Fruit fly (Drosophila melanogaster) whole organism, prepupa: ENCODE results near the gene CG6661.

ENCODE experiments used
- Blimp-1 ChIP-seq: fragments of 200-800 bp; sonication (Bioruptor generic); optimal IDR thresholded peaks from 3 replicates; lab custom pipeline; 2017; ENCODE audit warnings: missing biosample characterization, missing genetic modification characterization, mild to moderate bottlenecking, moderate library complexity, missing genetic modification reagents
- CG16779 ChIP-seq: fragments of 200-800 bp; sonication (Bioruptor generic); optimal IDR thresholded peaks from 3 replicates; lab custom pipeline; 2017; ENCODE audit warnings: missing biosample characterization, mild to moderate bottlenecking, missing genetic modification characterization
- CG32006 ChIP-seq: fragments of 200-800 bp; sonication (Bioruptor generic); optimal IDR thresholded peaks from 3 replicates; lab custom pipeline; 2017; ENCODE audit warnings: missing biosample characterization, mild to moderate bottlenecking, missing genetic modification characterization
- CG6163 ChIP-seq: fragments of 200-800 bp; sonication (Bioruptor generic); IDR thresholded peaks from 3 replicates; pipeline ENCODE4 v1.3.6; 2022; ENCODE audit warnings: missing biosample characterization, missing genetic modification characterization
- CG6854 ChIP-seq: fragments of 200-800 bp; sonication (Bioruptor generic); optimal IDR thresholded peaks from 2 replicates; lab custom pipeline; 2017; ENCODE audit warnings: missing biosample characterization, mild to moderate bottlenecking, missing genetic modification characterization
- CG7368 ChIP-seq: fragments of 200-800 bp; sonication (Bioruptor generic); optimal IDR thresholded peaks from 3 replicates; lab custom pipeline; 2016; ENCODE audit warnings: missing biosample characterization, missing genetic modification characterization
- Ets21C ChIP-seq: fragments of 200-800 bp; sonication (Bioruptor generic); optimal IDR thresholded peaks from 3 replicates; lab custom pipeline; 2016; ENCODE audit warnings: missing biosample characterization, missing genetic modification characterization
- Ets96B ChIP-seq: fragments of 200-800 bp; optimal IDR thresholded peaks from 2 replicates; lab custom pipeline; 2019; ENCODE audit warnings: missing biosample characterization, mild to moderate bottlenecking, missing genetic modification characterization, moderate library complexity
- Gug ChIP-seq: fragments of 200-800 bp; sonication (Bioruptor generic); IDR thresholded peaks from 2 replicates; pipeline ENCODE4 v1.3.6; 2022; ENCODE audit warnings: missing biosample characterization, missing genetic modification characterization
- Met ChIP-seq: fragments of 200-800 bp; sonication (Bioruptor generic); optimal IDR thresholded peaks from 3 replicates; lab custom pipeline; 2016; ENCODE audit warnings: missing biosample characterization, missing genetic modification characterization
- fkh ChIP-seq: fragments of 200-800 bp; sonication (Bioruptor generic); optimal IDR thresholded peaks from 3 replicates; lab custom pipeline; 2017; ENCODE audit warnings: missing biosample characterization, mild to moderate bottlenecking, missing genetic modification characterization, moderate library complexity
- vri ChIP-seq: fragments of 200-800 bp; sonication (Bioruptor generic); optimal IDR thresholded peaks from 3 replicates; lab custom pipeline; 2016; ENCODE audit warnings: missing biosample characterization, mild to moderate bottlenecking, missing genetic modification characterization

- 0 out of 3 replicates have a peak, but pooled peaks have one; percentile 8 for TF ChIP-seq CG6163 (GFP tag; lab: Robert Waterston, UW)
- TF ChIP-seq Ets96B (tag; lab: Kevin White, UChicago), result no peak
- TF ChIP-seq Blimp-1 (GFP tag; lab: Kevin White, UChicago), result no peak
- no peak for TF ChIP-seq vri (GFP tag; lab: Kevin White, UChicago)
- TF ChIP-seq fkh (GFP tag; lab: Kevin White, UChicago), result peak; percentile 56
- no peak for TF ChIP-seq CG32006 (GFP tag; lab: Kevin White, UChicago)
- no peak for TF ChIP-seq Met (GFP tag; lab: Kevin White, UChicago)
- no peak for TF ChIP-seq Gug (GFP tag; lab: Robert Waterston, UW)
- no peak for TF ChIP-seq Ets21C (GFP tag; lab: Kevin White, UChicago)
- peak; percentile 45 for TF ChIP-seq CG6854
- no peak for TF ChIP-seq CG16779
- no peak for TF ChIP-seq CG7368 (GFP tag; lab: Kevin White, UChicago)
Observed at dm6 chr3L:14001658-14002523, 32.7 kb upstream of the CG6661 start, which contains the start of the genes Nprl3 and upSET.
